ENCODE assay signal across 5 worm cellular contexts in the genomic region with DNA sequence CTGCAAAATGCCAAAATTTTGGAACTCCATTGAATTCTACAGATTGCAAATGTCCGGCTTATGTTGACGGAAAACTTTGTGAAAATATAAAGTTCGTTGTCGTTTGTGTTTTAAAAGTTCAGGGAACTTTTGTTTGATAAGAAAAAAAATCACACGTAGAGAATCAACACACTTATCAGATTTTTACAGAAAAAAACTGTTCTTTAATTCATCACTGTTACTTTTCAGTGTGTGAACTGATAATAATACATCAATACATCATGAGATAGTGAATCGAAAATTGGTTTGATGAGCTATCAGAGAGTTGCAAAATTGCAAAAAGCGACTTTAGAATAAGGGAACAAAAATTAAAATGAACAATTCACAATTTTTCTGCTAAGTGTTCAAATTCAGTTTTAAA.
TF ChIP-seq lines count a peak whose summit lies in the region.

No protein-coding gene starts in this region.

TF ChIP-seq in whole organism, L1 larva, 84 proteins besides CTCF, POLR2A, EP300 and RAD21:
- TF ChIP-seq nhr-20 (tag; optimal IDR thresholded peaks at IDR 0.05; lab: Kevin White, UChicago) (peak; percentile 0), lin-35 (GFP tag; optimal IDR thresholded peaks at IDR 0.05; lab: Kevin White, UChicago) (peak in 1 of 2 experiments; percentile 11), elt-2 (tag; optimal IDR thresholded peaks at IDR 0.05; lab: Kevin White, UChicago) (peak; percentile 69), unc-62 (GFP tag; optimal IDR thresholded peaks at IDR 0.05; lab: Kevin White, UChicago) (no peak), unc-30 (tag; optimal IDR thresholded peaks at IDR 0.05; lab: Kevin White, UChicago) (no peak)

TF ChIP-seq in whole organism, L2 larva, 48 proteins besides CTCF, POLR2A, EP300 and RAD21:
- TF ChIP-seq fos-1 (tag; optimal IDR thresholded peaks at IDR 0.05; lab: Kevin White, UChicago) (peak; percentile 80), lsy-2 (tag; optimal IDR thresholded peaks at IDR 0.05; lab: Kevin White, UChicago) (no peak)

TF ChIP-seq in whole organism, L3 larva, 47 proteins besides CTCF, POLR2A, EP300 and RAD21:
- TF ChIP-seq hmg-11 (tag; optimal IDR thresholded peaks at IDR 0.05; lab: Kevin White, UChicago): no peak
- peak; percentile 68 for TF ChIP-seq pha-4 (tag; optimal IDR thresholded peaks at IDR 0.05; lab: Kevin White, UChicago)
- TF ChIP-seq elt-2 (tag; optimal IDR thresholded peaks at IDR 0.05; lab: Kevin White, UChicago): peak; percentile 80
- peak; percentile 7 for TF ChIP-seq jun-1 (tag; optimal IDR thresholded peaks at IDR 0.05; lab: Kevin White, UChicago)
- peak; percentile 88 for TF ChIP-seq pqm-1 (tag; optimal IDR thresholded peaks at IDR 0.05; lab: Kevin White, UChicago)

TF ChIP-seq in whole organism, L4 larva, 104 proteins besides CTCF, POLR2A, EP300 and RAD21:
- TF ChIP-seq dmd-8 (GFP tag; IDR thresholded peaks at IDR 0.05; lab: Robert Waterston, UW): no peak
- peak; percentile 84 for TF ChIP-seq pqm-1 (tag; optimal IDR thresholded peaks at IDR 0.05; lab: Kevin White, UChicago)
- TF ChIP-seq nhr-11 (tag; optimal IDR thresholded peaks at IDR 0.05; lab: Kevin White, UChicago): no peak
- TF ChIP-seq daf-16 (GFP tag; optimal IDR thresholded peaks at IDR 0.05; lab: Kevin White, UChicago): no peak
- peak; percentile 72 for TF ChIP-seq daf-16 (tag; optimal IDR thresholded peaks at IDR 0.05; lab: Kevin White, UChicago)
- TF ChIP-seq set-16 (GFP tag; IDR thresholded peaks at IDR 0.05; lab: Robert Waterston, UW): no peak
- TF ChIP-seq mdl-1 (tag; optimal IDR thresholded peaks at IDR 0.05; lab: Kevin White, UChicago): peak in 1 of 2 experiments; percentile 6
- TF ChIP-seq nhr-77 (tag; optimal IDR thresholded peaks at IDR 0.05; lab: Kevin White, UChicago): peak; percentile 78
- TF ChIP-seq nhr-237 (tag; optimal IDR thresholded peaks at IDR 0.05; lab: Kevin White, UChicago): no peak
- peak; percentile 55 for TF ChIP-seq dve-1 (tag; optimal IDR thresholded peaks at IDR 0.05; lab: Kevin White, UChicago; ENCODE audit: insufficient read depth)
- peak; percentile 44 for TF ChIP-seq hlh-11 (tag; optimal IDR thresholded peaks at IDR 0.05; lab: Kevin White, UChicago)
- peak; percentile 64 for TF ChIP-seq dmd-6 (GFP tag; IDR thresholded peaks at IDR 0.05; lab: Robert Waterston, UW)
- peak; percentile 85 for TF ChIP-seq nhr-28 (tag; optimal IDR thresholded peaks at IDR 0.05; lab: Kevin White, UChicago)

TF ChIP-seq in whole organism, young adult, 124 proteins besides CTCF, POLR2A, EP300 and RAD21:
- TF ChIP-seq nhr-80 (tag; optimal IDR thresholded peaks at IDR 0.05; lab: Kevin White, UChicago): peak; percentile 60
- TF ChIP-seq repo-1 (tag; optimal IDR thresholded peaks at IDR 0.05; lab: Kevin White, UChicago): no peak
